4 fruit fly cellular contexts compared by ENCODE assay signal in genomic region chr3L:5349751-5350310, dm6.
TF ChIP-seq lines count a peak whose summit lies in the region.

No protein-coding gene starts in this region.

- no peak for TF ChIP-seq CTCF in whole organism, embryonic (GFP tag; optimal IDR thresholded peaks at IDR 0.05; lab: Kevin White, UChicago)

TF ChIP-seq in whole organism, adult, 20 proteins besides CTCF, POLR2A, EP300 and RAD21:
- TF ChIP-seq kay (GFP tag; lab: Kevin White, UChicago; ENCODE audit: borderline replicate concordance) (peak; percentile 62), CG11617 (GFP tag; optimal IDR thresholded peaks at IDR 0.05; lab: Kevin White, UChicago) (peak; percentile 3), CG1620 (GFP tag; optimal IDR thresholded peaks at IDR 0.05; lab: Kevin White, UChicago) (no peak), tj (GFP tag; optimal IDR thresholded peaks at IDR 0.05; lab: Kevin White, UChicago) (peak; percentile 94), Mnt (GFP tag; optimal IDR thresholded peaks at IDR 0.05; lab: Kevin White, UChicago) (no peak), cic (GFP tag; optimal IDR thresholded peaks at IDR 0.05; lab: Kevin White, UChicago) (no peak), CG33017 (tag; optimal IDR thresholded peaks at IDR 0.05; lab: Kevin White, UChicago) (no peak), cnc (optimal IDR thresholded peaks at IDR 0.05; lab: Kevin White, UChicago) (no peak), Clk (GFP tag; optimal IDR thresholded peaks at IDR 0.05; lab: Kevin White, UChicago) (no peak), Hr96 (GFP tag; optimal IDR thresholded peaks at IDR 0.05; lab: Kevin White, UChicago) (no peak), CG14711 (tag; optimal IDR thresholded peaks at IDR 0.05; lab: Kevin White, UChicago) (peak; percentile 20), CG7101 (tag; optimal IDR thresholded peaks at IDR 0.05; lab: Kevin White, UChicago) (peak; percentile 33), pad (GFP tag; optimal IDR thresholded peaks at IDR 0.05; lab: Kevin White, UChicago) (no peak), bab1 (GFP tag; optimal IDR thresholded peaks at IDR 0.05; lab: Kevin White, UChicago) (no peak), CG12768 (GFP tag; optimal IDR thresholded peaks at IDR 0.05; lab: Kevin White, UChicago) (no peak), Crg-1 (GFP tag; optimal IDR thresholded peaks at IDR 0.05; lab: Kevin White, UChicago) (no peak), CG5204 (GFP tag; optimal IDR thresholded peaks at IDR 0.05; lab: Kevin White, UChicago) (no peak)

TF ChIP-seq in whole organism, embryonic, 481 proteins besides CTCF, POLR2A, EP300 and RAD21 (continues in another document):
- TF ChIP-seq emc (GFP tag; optimal IDR thresholded peaks at IDR 0.05; lab: Kevin White, UChicago) (no peak), ac (GFP tag; optimal IDR thresholded peaks at IDR 0.05; lab: Kevin White, UChicago) (no peak), br (optimal IDR thresholded peaks at IDR 0.05; lab: Kevin White, UChicago) (no peak), gsb-n (tag; optimal IDR thresholded peaks at IDR 0.05; lab: Kevin White, UChicago) (no peak), HLHmδ (GFP tag; optimal IDR thresholded peaks at IDR 0.05; lab: Kevin White, UChicago) (no peak), dimm (GFP tag; IDR thresholded peaks at IDR 0.05; lab: Robert Waterston, UW) (no peak), CG16863 (GFP tag; optimal IDR thresholded peaks at IDR 0.05; lab: Kevin White, UChicago) (no peak), ap (GFP tag; IDR thresholded peaks at IDR 0.05; lab: Robert Waterston, UW) (0 out of 2 replicates have a peak, but pooled peaks have one; percentile 6), mld (GFP tag; IDR thresholded peaks at IDR 0.05; lab: Robert Waterston, UW; ENCODE audit: partially characterized antibody) (no peak), Atf6 (GFP tag; IDR thresholded peaks at IDR 0.05; lab: Robert Waterston, UW) (no peak), H15 (GFP tag; IDR thresholded peaks at IDR 0.05; lab: Robert Waterston, UW) (no peak), stc (GFP tag; IDR thresholded peaks at IDR 0.05; lab: Robert Waterston, UW) (no peak), CG16779 (GFP tag; IDR thresholded peaks at IDR 0.05; lab: Robert Waterston, UW) (no peak), da (GFP tag; optimal IDR thresholded peaks at IDR 0.05; lab: Kevin White, UChicago) (no peak), CG5953 (GFP tag; IDR thresholded peaks at IDR 0.05; lab: Robert Waterston, UW) (no peak), nerfin-2 (GFP tag; IDR thresholded peaks at IDR 0.05; lab: Robert Waterston, UW; ENCODE audit: partially characterized antibody) (no peak), sens (GFP tag; lab: Kevin White, UChicago) (peak; percentile 18), cas (GFP tag; IDR thresholded peaks at IDR 0.05; lab: Robert Waterston, UW) (no peak), ftz-f1 (GFP tag; optimal IDR thresholded peaks at IDR 0.05; lab: Kevin White, UChicago) (no peak), Bteb2 (GFP tag; optimal IDR thresholded peaks at IDR 0.05; lab: Kevin White, UChicago) (no peak), gsb (GFP tag; IDR thresholded peaks at IDR 0.05; lab: Robert Waterston, UW) (no peak), CG4328 (GFP tag; optimal IDR thresholded peaks at IDR 0.05; lab: Kevin White, UChicago) (no peak), CG4282 (GFP tag; optimal IDR thresholded peaks at IDR 0.05; lab: Kevin White, UChicago) (no peak), CG6689 (GFP tag; IDR thresholded peaks at IDR 0.05; lab: Robert Waterston, UW) (no peak), luna (GFP tag; optimal IDR thresholded peaks at IDR 0.05; lab: Kevin White, UChicago) (no peak), lola (GFP tag; optimal IDR thresholded peaks at IDR 0.05; lab: Kevin White, UChicago) (no peak), CG4730 (GFP tag; IDR thresholded peaks at IDR 0.05; lab: Robert Waterston, UW) (0 out of 2 replicates have a peak, but pooled peaks have one; percentile 12)

TF ChIP-seq in whole organism, prepupa, 60 proteins besides CTCF, POLR2A, EP300 and RAD21 (continues in another document):
- no peak for TF ChIP-seq CG8319 (GFP tag; optimal IDR thresholded peaks at IDR 0.05; lab: Kevin White, UChicago)
- TF ChIP-seq CG11762 (GFP tag; optimal IDR thresholded peaks at IDR 0.05; lab: Kevin White, UChicago; ENCODE audit: insufficient read depth) = no peak
- no peak for TF ChIP-seq Ets96B (tag; optimal IDR thresholded peaks at IDR 0.05; lab: Kevin White, UChicago)
- no peak for TF ChIP-seq CG31627 (GFP tag; optimal IDR thresholded peaks at IDR 0.05; lab: Kevin White, UChicago)
- TF ChIP-seq Sox102F (GFP tag; optimal IDR thresholded peaks at IDR 0.05; lab: Kevin White, UChicago) = no peak
- no peak for TF ChIP-seq CG1621 (tag; optimal IDR thresholded peaks at IDR 0.05; lab: Kevin White, UChicago)
- TF ChIP-seq CG9139 (GFP tag; optimal IDR thresholded peaks at IDR 0.05; lab: Kevin White, UChicago) = no peak
- no peak for TF ChIP-seq Hr39 (GFP tag; optimal IDR thresholded peaks at IDR 0.05; lab: Kevin White, UChicago)
- peak; percentile 80 for TF ChIP-seq dsx (GFP tag; optimal IDR thresholded peaks at IDR 0.05; lab: Kevin White, UChicago; ENCODE audit: poor library complexity, severe bottlenecking)
- no peak for TF ChIP-seq CG11902 (GFP tag; optimal IDR thresholded peaks at IDR 0.05; lab: Kevin White, UChicago)
- TF ChIP-seq CG32006 (GFP tag; optimal IDR thresholded peaks at IDR 0.05; lab: Kevin White, UChicago) = no peak
- TF ChIP-seq CG7368 (GFP tag; optimal IDR thresholded peaks at IDR 0.05; lab: Kevin White, UChicago) = no peak
- no peak for TF ChIP-seq Ets21C (GFP tag; optimal IDR thresholded peaks at IDR 0.05; lab: Kevin White, UChicago)
- no peak for TF ChIP-seq CG16779 (tag; optimal IDR thresholded peaks at IDR 0.05; lab: Kevin White, UChicago)
- TF ChIP-seq vri (GFP tag; optimal IDR thresholded peaks at IDR 0.05; lab: Kevin White, UChicago) = no peak
- no peak for TF ChIP-seq CG6792 (GFP tag; optimal IDR thresholded peaks at IDR 0.05; lab: Kevin White, UChicago)
- TF ChIP-seq Sox15 (GFP tag; optimal IDR thresholded peaks at IDR 0.05; lab: Kevin White, UChicago) = no peak
- TF ChIP-seq CG6808 (GFP tag; optimal IDR thresholded peaks at IDR 0.05; lab: Kevin White, UChicago) = no peak
- TF ChIP-seq CG10669 (GFP tag; optimal IDR thresholded peaks at IDR 0.05; lab: Kevin White, UChicago) = no peak
- TF ChIP-seq CG3032 (tag; optimal IDR thresholded peaks at IDR 0.05; lab: Kevin White, UChicago) = no peak
- TF ChIP-seq OdsH (GFP tag; optimal IDR thresholded peaks at IDR 0.05; lab: Kevin White, UChicago) = peak; percentile 9
- TF ChIP-seq CG3919 (GFP tag; optimal IDR thresholded peaks at IDR 0.05; lab: Kevin White, UChicago) = no peak
- no peak for TF ChIP-seq CG8632 (GFP tag; optimal IDR thresholded peaks at IDR 0.05; lab: Kevin White, UChicago)
- TF ChIP-seq Eip93F (GFP tag; optimal IDR thresholded peaks at IDR 0.05; lab: Kevin White, UChicago) = no peak
- TF ChIP-seq CG15336 (GFP tag; IDR thresholded peaks at IDR 0.05; lab: Robert Waterston, UW) = no peak
- TF ChIP-seq Eip75B (GFP tag; optimal IDR thresholded peaks at IDR 0.05; lab: Kevin White, UChicago) = no peak
- no peak for TF ChIP-seq fd85E (GFP tag; optimal IDR thresholded peaks at IDR 0.05; lab: Kevin White, UChicago)
- no peak for TF ChIP-seq esn (GFP tag; optimal IDR thresholded peaks at IDR 0.05; lab: Kevin White, UChicago)
- TF ChIP-seq CG11294 (GFP tag; IDR thresholded peaks at IDR 0.05; lab: Robert Waterston, UW) = no peak

TF ChIP-seq in whole organism, pupa, 21 proteins besides CTCF, POLR2A, EP300 and RAD21:
- peak; percentile 38 for TF ChIP-seq CG8159 (tag; optimal IDR thresholded peaks at IDR 0.05; lab: Kevin White, UChicago)
- peak; percentile 11 for TF ChIP-seq Pif1A (GFP tag; optimal IDR thresholded peaks at IDR 0.05; lab: Kevin White, UChicago)
- TF ChIP-seq CG17806 (tag; optimal IDR thresholded peaks at IDR 0.05; lab: Kevin White, UChicago) = no peak
- TF ChIP-seq CG8301 (tag; optimal IDR thresholded peaks at IDR 0.05; lab: Kevin White, UChicago) = peak; percentile 35
- peak; percentile 42 for TF ChIP-seq CG9948 (tag; optimal IDR thresholded peaks at IDR 0.05; lab: Kevin White, UChicago)
